In the genomic region with DNA sequence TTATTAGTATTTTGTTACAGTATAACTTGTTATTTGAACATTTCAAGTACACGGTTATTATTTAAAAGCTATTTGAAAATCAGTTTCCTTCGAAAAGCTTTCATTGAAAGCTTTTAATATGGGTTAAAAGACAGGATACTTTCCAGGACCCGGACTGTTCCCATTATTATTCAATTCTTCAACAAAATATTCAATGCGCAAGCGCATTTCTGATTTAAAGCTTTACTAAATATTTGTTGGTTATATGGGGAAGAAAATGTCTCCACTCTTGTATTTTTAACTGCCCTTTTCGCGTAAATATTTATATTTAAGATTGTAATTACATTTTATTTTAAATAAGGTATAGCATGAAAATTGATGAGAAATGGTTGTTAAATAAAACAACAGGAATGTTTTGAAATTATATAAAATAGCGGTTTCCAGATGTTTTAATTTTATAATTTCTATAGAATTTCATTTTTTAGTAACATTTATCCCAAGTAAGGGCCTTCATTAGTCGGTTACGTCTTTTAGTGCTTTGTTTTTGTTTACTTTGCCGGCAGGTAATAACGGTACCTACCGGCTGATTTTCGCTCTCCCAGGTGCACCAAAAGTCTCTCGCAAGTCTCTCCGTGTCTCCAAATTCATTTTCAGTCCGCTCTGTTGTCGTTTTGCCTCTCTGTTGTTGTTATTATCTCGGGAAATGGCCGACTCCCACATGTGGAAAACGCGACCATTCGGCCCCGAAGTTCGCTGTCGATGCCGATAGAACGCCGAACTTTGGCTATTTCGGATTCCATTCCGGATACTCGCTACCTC, we compare ENCODE assay signal across 4 fruit fly cellular contexts.
A peak's percentile ranks its signal among the peaks of the same experiment; 100 is the strongest.
TF ChIP-seq lines count a peak whose summit lies in the region.

No protein-coding gene starts in this region.

- no peak for TF ChIP-seq CTCF in whole organism, embryonic (GFP tag; optimal IDR thresholded peaks at IDR 0.05; lab: Kevin White, UChicago)

TF ChIP-seq in whole organism, adult, 20 proteins besides CTCF, POLR2A, EP300 and RAD21:
- no peak for TF ChIP-seq CG11617 (GFP tag; optimal IDR thresholded peaks at IDR 0.05; lab: Kevin White, UChicago)
- TF ChIP-seq cnc (optimal IDR thresholded peaks at IDR 0.05; lab: Kevin White, UChicago), result no peak
- TF ChIP-seq CG33017 (tag; optimal IDR thresholded peaks at IDR 0.05; lab: Kevin White, UChicago), result peak; percentile 27
- peak; percentile 5 for TF ChIP-seq CG12768 (GFP tag; optimal IDR thresholded peaks at IDR 0.05; lab: Kevin White, UChicago)
- no peak for TF ChIP-seq CG5204 (GFP tag; optimal IDR thresholded peaks at IDR 0.05; lab: Kevin White, UChicago)
- TF ChIP-seq Mnt (GFP tag; optimal IDR thresholded peaks at IDR 0.05; lab: Kevin White, UChicago), result no peak
- no peak for TF ChIP-seq bab1 (GFP tag; optimal IDR thresholded peaks at IDR 0.05; lab: Kevin White, UChicago)
- no peak for TF ChIP-seq toe (GFP tag; optimal IDR thresholded peaks at IDR 0.05; lab: Kevin White, UChicago)
- no peak for TF ChIP-seq CG1620 (GFP tag; optimal IDR thresholded peaks at IDR 0.05; lab: Kevin White, UChicago)

TF ChIP-seq in whole organism, embryonic, 481 proteins besides CTCF, POLR2A, EP300 and RAD21 (continues in another document):
- TF ChIP-seq CG13424 (tag; optimal IDR thresholded peaks at IDR 0.05; lab: Kevin White, UChicago), result peak; percentile 2
- TF ChIP-seq sd (tag; optimal IDR thresholded peaks at IDR 0.05; lab: Kevin White, UChicago), result peak; percentile 60
- TF ChIP-seq Hmr (GFP tag; optimal IDR thresholded peaks at IDR 0.05; lab: Kevin White, UChicago), result peak; percentile 53
- TF ChIP-seq CG8478 (optimal IDR thresholded peaks at IDR 0.05; lab: Kevin White, UChicago), result no peak
- TF ChIP-seq CG2120 (GFP tag; optimal IDR thresholded peaks at IDR 0.05; lab: Kevin White, UChicago), result peak; percentile 8
- peak; percentile 6 for TF ChIP-seq gsb-n (tag; optimal IDR thresholded peaks at IDR 0.05; lab: Kevin White, UChicago)
- peak; percentile 94 for TF ChIP-seq D19A (tag; optimal IDR thresholded peaks at IDR 0.05; lab: Kevin White, UChicago)
- peak; percentile 35 for TF ChIP-seq CG2678 (tag; optimal IDR thresholded peaks at IDR 0.05; lab: Kevin White, UChicago)
- peak; percentile 31; the same call in 1 of the 3 replicates for TF ChIP-seq sr (GFP tag; IDR thresholded peaks at IDR 0.05; lab: Robert Waterston, UW)
- no peak for TF ChIP-seq klu (GFP tag; IDR thresholded peaks at IDR 0.05; lab: Robert Waterston, UW)
- TF ChIP-seq CG10543 (GFP tag; optimal IDR thresholded peaks at IDR 0.05; lab: Kevin White, UChicago), result peak; percentile 17
- TF ChIP-seq ewg (GFP tag; optimal IDR thresholded peaks at IDR 0.05; lab: Kevin White, UChicago), result peak; percentile 92
- TF ChIP-seq gem (tag; optimal IDR thresholded peaks at IDR 0.05; lab: Kevin White, UChicago), result peak; percentile 56
- TF ChIP-seq CG3281 (GFP tag; optimal IDR thresholded peaks at IDR 0.05; lab: Kevin White, UChicago), result peak; percentile 18
- TF ChIP-seq CG13775 (GFP tag; optimal IDR thresholded peaks at IDR 0.05; lab: Kevin White, UChicago), result no peak
- peak; percentile 79 for TF ChIP-seq Trl (optimal IDR thresholded peaks at IDR 0.05; lab: Kevin White, UChicago)
- TF ChIP-seq Trl (GFP tag; optimal IDR thresholded peaks at IDR 0.05; lab: Kevin White, UChicago), result no peak
- TF ChIP-seq fd96Cb (tag; optimal IDR thresholded peaks at IDR 0.05; lab: Kevin White, UChicago), result peak; percentile 12
- peak; percentile 45; the same call in 1 of the 3 replicates for TF ChIP-seq zen2 (GFP tag; IDR thresholded peaks at IDR 0.05; lab: Robert Waterston, UW; ENCODE audit: partially characterized antibody)
- TF ChIP-seq CG6854 (GFP tag; optimal IDR thresholded peaks at IDR 0.05; lab: Kevin White, UChicago), result peak; percentile 7
- 0 out of 2 replicates have a peak, but pooled peaks have one; percentile 32 for TF ChIP-seq sna (GFP tag; IDR thresholded peaks at IDR 0.05; lab: Robert Waterston, UW; ENCODE audit: partially characterized antibody)
- no peak for TF ChIP-seq gro (GFP tag; optimal IDR thresholded peaks at IDR 0.05; lab: Kevin White, UChicago)
- peak; percentile 53 for TF ChIP-seq CG18599 (GFP tag; optimal IDR thresholded peaks at IDR 0.05; lab: Kevin White, UChicago)

TF ChIP-seq in whole organism, prepupa, 60 proteins besides CTCF, POLR2A, EP300 and RAD21:
- TF ChIP-seq pdm3 (GFP tag; optimal IDR thresholded peaks at IDR 0.05; lab: Kevin White, UChicago), result no peak
- no peak for TF ChIP-seq CG10631 (GFP tag; optimal IDR thresholded peaks at IDR 0.05; lab: Kevin White, UChicago)
- no peak for TF ChIP-seq CG11294 (GFP tag; IDR thresholded peaks at IDR 0.05; lab: Robert Waterston, UW)
- TF ChIP-seq svp (GFP tag; lab: Kevin White, UChicago), result peak; percentile 55
- TF ChIP-seq Gug (GFP tag; IDR thresholded peaks at IDR 0.05; lab: Robert Waterston, UW), result no peak
- no peak for TF ChIP-seq CG1621 (tag; optimal IDR thresholded peaks at IDR 0.05; lab: Kevin White, UChicago)
- peak; percentile 42 for TF ChIP-seq fkh (GFP tag; optimal IDR thresholded peaks at IDR 0.05; lab: Kevin White, UChicago)
- TF ChIP-seq Eip93F (GFP tag; optimal IDR thresholded peaks at IDR 0.05; lab: Kevin White, UChicago), result no peak
- no peak for TF ChIP-seq achi (GFP tag; optimal IDR thresholded peaks at IDR 0.05; lab: Kevin White, UChicago)
- TF ChIP-seq Hr39 (GFP tag; optimal IDR thresholded peaks at IDR 0.05; lab: Kevin White, UChicago), result no peak
- TF ChIP-seq Eip75B (GFP tag; optimal IDR thresholded peaks at IDR 0.05; lab: Kevin White, UChicago), result no peak
- no peak for TF ChIP-seq vri (GFP tag; optimal IDR thresholded peaks at IDR 0.05; lab: Kevin White, UChicago)
- TF ChIP-seq CG32006 (GFP tag; optimal IDR thresholded peaks at IDR 0.05; lab: Kevin White, UChicago), result no peak
- TF ChIP-seq CG10669 (GFP tag; optimal IDR thresholded peaks at IDR 0.05; lab: Kevin White, UChicago), result no peak
- peak; percentile 11 for TF ChIP-seq Eip78C (GFP tag; lab: Kevin White, UChicago)
- TF ChIP-seq CG6808 (GFP tag; optimal IDR thresholded peaks at IDR 0.05; lab: Kevin White, UChicago), result no peak
- no peak for TF ChIP-seq CG16779 (tag; optimal IDR thresholded peaks at IDR 0.05; lab: Kevin White, UChicago)

TF ChIP-seq in whole organism, pupa, 21 proteins besides CTCF, POLR2A, EP300 and RAD21:
- TF ChIP-seq gl (tag; optimal IDR thresholded peaks at IDR 0.05; lab: Kevin White, UChicago) (no peak), CG15710 (tag; optimal IDR thresholded peaks at IDR 0.05; lab: Kevin White, UChicago) (no peak), EcR (GFP tag; optimal IDR thresholded peaks at IDR 0.05; lab: Kevin White, UChicago) (no peak), Ets98B (GFP tag; IDR thresholded peaks at IDR 0.05; lab: Robert Waterston, UW) (peak; percentile 25; the same call in 1 of the 2 replicates), CG8159 (tag; optimal IDR thresholded peaks at IDR 0.05; lab: Kevin White, UChicago) (peak; percentile 1), CG17806 (tag; optimal IDR thresholded peaks at IDR 0.05; lab: Kevin White, UChicago) (no peak), rn (GFP tag; IDR thresholded peaks at IDR 0.05; lab: Robert Waterston, UW) (no peak), CG4496 (GFP tag; IDR thresholded peaks at IDR 0.05; lab: Robert Waterston, UW) (no peak)
